Worm (Caenorhabditis elegans) whole organism, L4 larva: Measurements from ENCODE around the gene T24C4.10.

Experiments used
- F49E8.2 ChIP-seq: sonication (generic microtip); optimal IDR thresholded peaks from 2 replicates; lab custom pipeline; 2016; ENCODE audit warnings: missing compliant biosample characterization, mild to moderate bottlenecking, missing genetic modification characterization, borderline replicate concordance
- ZK337.2 ChIP-seq: fragments of 200-800 bp; sonication (Bioruptor generic); IDR thresholded peaks from 2 replicates; pipeline ENCODE4 v1.3.6; 2022; ENCODE audit warnings: missing genetic modification reagents, missing genetic modification characterization, missing compliant biosample characterization
- ama-1 ChIP-seq: fragments of 150-350 bp; optimal IDR thresholded peaks from 2 replicates; lab custom pipeline; 2014; ENCODE audit warnings: inconsistent platforms, mixed read lengths
- arid-1 ChIP-seq: fragments of 200-800 bp; sonication (Bioruptor generic); conservative IDR thresholded peaks from 2 replicates; pipeline ENCODE4 v1.3.6; 2022; ENCODE audit warnings: missing genetic modification reagents, missing genetic modification characterization, missing compliant biosample characterization
- attf-4 ChIP-seq: sonication (generic microtip); optimal IDR thresholded peaks from 3 replicates; lab custom pipeline; 2017; ENCODE audit warnings: missing biosample characterization, missing genetic modification characterization
- daf-12 ChIP-seq: fragments of 150-350 bp; optimal IDR thresholded peaks from 2 replicates; lab custom pipeline; 2014; ENCODE audit warnings: missing biosample characterization, missing genetic modification reagents, missing genetic modification characterization
- fkh-10 ChIP-seq: fragments of 150-350 bp; optimal IDR thresholded peaks from 2 replicates; lab custom pipeline; 2014; ENCODE audit warnings: missing biosample characterization, missing genetic modification reagents, missing genetic modification characterization
- hmg-1.1 ChIP-seq: fragments of 200-800 bp; sonication (Bioruptor generic); IDR thresholded peaks from 2 replicates; pipeline ENCODE4 v1.3.6; 2022; ENCODE audit warnings: missing genetic modification reagents, missing genetic modification characterization, missing compliant biosample characterization
- lin-13 ChIP-seq: fragments of 150-350 bp; optimal IDR thresholded peaks from 2 replicates; lab custom pipeline; 2014; ENCODE audit warnings: missing biosample characterization, missing genetic modification reagents, missing genetic modification characterization
- lin-29 ChIP-seq: fragments of 200-800 bp; sonication (Bioruptor generic); IDR thresholded peaks from 2 replicates; pipeline ENCODE4 v1.3.6; 2022; ENCODE audit warnings: missing genetic modification reagents, missing genetic modification characterization, missing compliant biosample characterization
- madf-5 ChIP-seq, 2 experiments: fragments of 200-800 bp; sonication (Bioruptor generic); IDR thresholded peaks; 2 replicates each; pipeline ENCODE4 v1.3.6; 2022; ENCODE audit warnings: missing compliant biosample characterization in 2 of 2, missing genetic modification characterization in 2 of 2
- nhr-11 ChIP-seq: fragments of 150-350 bp; optimal IDR thresholded peaks from 2 replicates; lab custom pipeline; 2014; ENCODE audit warnings: missing biosample characterization, missing genetic modification characterization
- nhr-25 ChIP-seq: sonication (generic microtip); optimal IDR thresholded peaks from 2 replicates; lab custom pipeline; 2017; ENCODE audit warnings: missing genetic modification characterization, mild to moderate bottlenecking, missing compliant biosample characterization, antibody characterized with exemption, moderate library complexity, borderline replicate concordance; ENCODE audit not compliant: insufficient read depth

- no peak for TF ChIP-seq madf-5 (GFP tag; IDR thresholded peaks at IDR 0.05; lab: Robert Waterston, UW)
- TF ChIP-seq fkh-10: no peak
- TF ChIP-seq hmg-1.1: no peak
- TF ChIP-seq ZK337.2 (GFP tag; lab: Robert Waterston, UW): no peak
- TF ChIP-seq attf-4 (tag; lab: Kevin White, UChicago): no peak
- TF ChIP-seq lin-29: no peak
- no peak for TF ChIP-seq nhr-25
- no peak for TF ChIP-seq F49E8.2 (tag; lab: Kevin White, UChicago)
- no peak for TF ChIP-seq ama-1 (lab: Kevin White, UChicago)
- no peak for TF ChIP-seq arid-1 (GFP tag; lab: Robert Waterston, UW)
- TF ChIP-seq nhr-11: no peak
- TF ChIP-seq daf-12 (tag; lab: Kevin White, UChicago): no peak
- no peak for TF ChIP-seq lin-13 (GFP tag; lab: Kevin White, UChicago)
Observed at ce11 chrIII:916897-917296, 25.9 kb upstream of the T24C4.10 start, which contains the start of gene idpp-13.
